Worm (Caenorhabditis elegans) whole organism, L2 larva: ENCODE data around the gene srg-60.

ENCODE experiments used
- C34F6.9 ChIP-seq: fragments of 150-350 bp; optimal IDR thresholded peaks from 2 replicates; lab custom pipeline; 2014; ENCODE audit warnings: missing biosample characterization, missing genetic modification characterization
- F13H6.1 ChIP-seq: sonication (generic microtip); optimal IDR thresholded peaks from 2 replicates; lab custom pipeline; 2016; ENCODE audit warnings: missing genetic modification characterization, missing compliant biosample characterization
- R02D3.7 ChIP-seq: fragments of 150-350 bp; optimal IDR thresholded peaks from 2 replicates; lab custom pipeline; 2014; ENCODE audit warnings: missing biosample characterization, missing genetic modification characterization
- Y55F3AM.14 ChIP-seq: fragments of 200-800 bp; sonication (Bioruptor generic); optimal IDR thresholded peaks from 2 replicates; lab custom pipeline; 2018; ENCODE audit warnings: mild to moderate bottlenecking, missing genetic modification characterization, missing compliant biosample characterization
- ZK546.5 ChIP-seq: sonication (generic microtip); optimal IDR thresholded peaks from 2 replicates; lab custom pipeline; 2017; ENCODE audit warnings: missing biosample characterization, missing genetic modification characterization
- alr-1 ChIP-seq: fragments of 150-350 bp; optimal IDR thresholded peaks from 2 replicates; lab custom pipeline; 2014; ENCODE audit warnings: missing biosample characterization, missing genetic modification characterization
- aly-2 ChIP-seq: fragments of 150-350 bp; optimal IDR thresholded peaks from 2 replicates; lab custom pipeline; 2014; ENCODE audit warnings: missing biosample characterization, missing genetic modification characterization
- blmp-1 ChIP-seq: sonication (generic microtip); optimal IDR thresholded peaks from 2 replicates; lab custom pipeline; 2017; ENCODE audit warnings: missing genetic modification characterization, mild to moderate bottlenecking, missing compliant biosample characterization, antibody characterized with exemption, moderate library complexity; ENCODE audit not compliant: insufficient read depth
- ceh-16 ChIP-seq: fragments of 150-350 bp; optimal IDR thresholded peaks from 2 replicates; lab custom pipeline; 2014; ENCODE audit warnings: missing biosample characterization, missing genetic modification characterization
- ceh-82 ChIP-seq: fragments of 150-350 bp; optimal IDR thresholded peaks from 2 replicates; lab custom pipeline; 2014; ENCODE audit warnings: missing biosample characterization, missing genetic modification characterization
- crh-2 ChIP-seq: sonication (generic microtip); optimal IDR thresholded peaks from 2 replicates; lab custom pipeline; 2017; ENCODE audit warnings: missing biosample characterization, missing genetic modification characterization
- dmd-4 ChIP-seq: sonication (generic microtip); optimal IDR thresholded peaks from 2 replicates; lab custom pipeline; 2017; ENCODE audit warnings: missing biosample characterization, missing genetic modification characterization
- egl-27 ChIP-seq: sonication (generic microtip); optimal IDR thresholded peaks from 3 replicates; lab custom pipeline; 2017; ENCODE audit warnings: missing biosample characterization, missing genetic modification reagents, missing genetic modification characterization
- elt-1 ChIP-seq: fragments of 150-350 bp; optimal IDR thresholded peaks from 2 replicates; lab custom pipeline; 2014; ENCODE audit warnings: missing biosample characterization, missing genetic modification characterization
- elt-3 ChIP-seq: sonication (generic microtip); optimal IDR thresholded peaks from 2 replicates; lab custom pipeline; 2017; ENCODE audit warnings: missing biosample characterization, missing genetic modification characterization
- fos-1 ChIP-seq: fragments of 150-350 bp; optimal IDR thresholded peaks from 2 replicates; lab custom pipeline; 2014; ENCODE audit warnings: missing biosample characterization, missing genetic modification characterization
- gmeb-1 ChIP-seq: fragments of 150-350 bp; optimal IDR thresholded peaks from 2 replicates; lab custom pipeline; 2014; ENCODE audit warnings: missing biosample characterization, missing genetic modification characterization
- lin-11 ChIP-seq: fragments of 150-350 bp; sonication (generic microtip); optimal IDR thresholded peaks from 2 replicates; lab custom pipeline; 2014; ENCODE audit warnings: missing biosample characterization, missing genetic modification characterization, inconsistent platforms, mixed read lengths
- lin-13 ChIP-seq: fragments of 150-350 bp; optimal IDR thresholded peaks from 2 replicates; lab custom pipeline; 2014; ENCODE audit warnings: missing biosample characterization, missing genetic modification reagents, missing genetic modification characterization
- lin-39 ChIP-seq: fragments of 150-350 bp; optimal IDR thresholded peaks from 2 replicates; lab custom pipeline; 2014; ENCODE audit warnings: missing biosample characterization, missing genetic modification reagents, missing genetic modification characterization
- lsy-2 ChIP-seq, 2 experiments: fragments of 150-350 bp in 1 of 2; sonication (generic microtip) in 1 of 2; optimal IDR thresholded peaks; 2 replicates each; lab custom pipeline; 2014 to 2017; ENCODE audit warnings: missing biosample characterization in 2 of 2, missing genetic modification characterization in 2 of 2
- mab-5 ChIP-seq: fragments of 150-350 bp; optimal IDR thresholded peaks from 2 replicates; lab custom pipeline; 2014; ENCODE audit warnings: missing biosample characterization, missing genetic modification characterization
- mbf-1 ChIP-seq: sonication (generic microtip); optimal IDR thresholded peaks from 2 replicates; lab custom pipeline; 2017; ENCODE audit warnings: missing biosample characterization, missing genetic modification characterization
- nhr-10 ChIP-seq: sonication (generic microtip); optimal IDR thresholded peaks from 2 replicates; lab custom pipeline; 2017; ENCODE audit warnings: missing biosample characterization, missing genetic modification characterization
- nhr-11 ChIP-seq: fragments of 150-350 bp; optimal IDR thresholded peaks from 2 replicates; lab custom pipeline; 2014; ENCODE audit warnings: missing biosample characterization, missing genetic modification characterization
- nhr-12 ChIP-seq: fragments of 150-350 bp; optimal IDR thresholded peaks from 2 replicates; lab custom pipeline; 2014; ENCODE audit warnings: missing biosample characterization, missing genetic modification characterization
- nhr-129 ChIP-seq: fragments of 150-350 bp; optimal IDR thresholded peaks from 2 replicates; lab custom pipeline; 2014; ENCODE audit warnings: missing biosample characterization, missing genetic modification characterization
- nhr-21 ChIP-seq: fragments of 150-350 bp; optimal IDR thresholded peaks from 2 replicates; lab custom pipeline; 2014; ENCODE audit warnings: missing biosample characterization, missing genetic modification characterization
- nhr-23 ChIP-seq: fragments of 150-350 bp; optimal IDR thresholded peaks from 2 replicates; lab custom pipeline; 2014; ENCODE audit warnings: missing biosample characterization, missing genetic modification reagents, missing genetic modification characterization
- nhr-237 ChIP-seq: fragments of 150-350 bp; optimal IDR thresholded peaks from 2 replicates; lab custom pipeline; 2014; ENCODE audit warnings: missing biosample characterization, missing genetic modification characterization
- nhr-25 ChIP-seq: fragments of 150-350 bp; sonication (generic microtip); optimal IDR thresholded peaks from 3 replicates; lab custom pipeline; 2014; ENCODE audit warnings: missing biosample characterization, missing genetic modification characterization
- nhr-6 ChIP-seq: fragments of 150-350 bp; optimal IDR thresholded peaks from 2 replicates; lab custom pipeline; 2014; ENCODE audit warnings: missing biosample characterization, missing genetic modification characterization
- nhr-77 ChIP-seq: fragments of 150-350 bp; optimal IDR thresholded peaks from 2 replicates; lab custom pipeline; 2014; ENCODE audit warnings: missing biosample characterization, missing genetic modification characterization
- peb-1 ChIP-seq: fragments of 150-350 bp; optimal IDR thresholded peaks from 2 replicates; lab custom pipeline; 2014; ENCODE audit warnings: missing biosample characterization, missing genetic modification characterization
- sem-4 ChIP-seq: fragments of 150-350 bp; optimal IDR thresholded peaks from 2 replicates; lab custom pipeline; 2014; ENCODE audit warnings: missing biosample characterization, missing genetic modification reagents, missing genetic modification characterization
- skn-1 ChIP-seq: sonication (generic microtip); optimal IDR thresholded peaks from 2 replicates; lab custom pipeline; 2017; ENCODE audit warnings: missing biosample characterization, missing genetic modification characterization
- sma-3 ChIP-seq: sonication (generic microtip); optimal IDR thresholded peaks from 2 replicates; lab custom pipeline; 2016; ENCODE audit warnings: missing genetic modification reagents, missing genetic modification characterization, missing compliant biosample characterization
- sma-9 ChIP-seq, 2 experiments: fragments of 150-350 bp in 1 of 2; sonication (generic microtip) in 1 of 2; optimal IDR thresholded peaks; 2 replicates each; lab custom pipeline; 2014 to 2016; ENCODE audit warnings: missing genetic modification characterization in 2 of 2, mild to moderate bottlenecking in 1 of 2, missing biosample characterization in 1 of 2, missing compliant biosample characterization in 1 of 2, missing genetic modification reagents in 1 of 2, moderate library complexity in 1 of 2
- snpc-4 ChIP-seq: fragments of 150-350 bp; optimal IDR thresholded peaks from 2 replicates; lab custom pipeline; 2014; ENCODE audit warnings: missing biosample characterization, missing genetic modification characterization
- unc-55 ChIP-seq: fragments of 150-350 bp; sonication (generic microtip); optimal IDR thresholded peaks from 3 replicates; lab custom pipeline; 2014; ENCODE audit warnings: missing biosample characterization, missing genetic modification reagents, missing genetic modification characterization
- unc-62 ChIP-seq: fragments of 150-350 bp; optimal IDR thresholded peaks from 2 replicates; lab custom pipeline; 2014; ENCODE audit warnings: missing biosample characterization, missing genetic modification reagents, missing genetic modification characterization
- ztf-1 ChIP-seq: fragments of 200-800 bp; sonication (Bioruptor generic); conservative IDR thresholded peaks from 2 replicates; pipeline ENCODE4 v1.3.6; 2022; ENCODE audit warnings: missing genetic modification characterization, missing compliant biosample characterization
- ztf-11 ChIP-seq: sonication (generic microtip); optimal IDR thresholded peaks from 2 replicates; lab custom pipeline; 2017; ENCODE audit warnings: missing biosample characterization, missing genetic modification characterization
- ztf-4 ChIP-seq: fragments of 150-350 bp; optimal IDR thresholded peaks from 2 replicates; lab custom pipeline; 2014; ENCODE audit warnings: missing biosample characterization, missing genetic modification characterization

Gene srg-60

DNA sequence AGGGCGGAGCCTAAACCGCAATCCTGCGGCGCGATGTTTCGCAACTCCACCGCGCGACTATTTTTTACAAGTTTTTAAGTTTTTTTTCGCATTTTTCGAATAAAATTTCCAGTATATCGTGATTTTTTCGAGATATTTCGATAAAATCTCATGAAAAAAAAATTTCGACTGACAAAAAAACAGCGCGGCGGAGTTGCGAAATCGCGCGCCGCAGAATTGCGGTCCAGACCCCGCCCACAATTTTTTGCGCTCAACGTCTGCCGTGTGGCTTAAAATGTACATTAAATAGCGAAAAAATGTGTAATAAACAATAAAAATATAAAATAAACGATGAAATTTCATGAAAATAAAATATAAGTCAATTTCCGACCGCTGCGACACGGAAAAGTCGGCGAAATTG lies 24.8 kb downstream of the srg-60 start:
- peak in 1 of 2 experiments; percentile 2 for TF ChIP-seq lsy-2 (tag; optimal IDR thresholded peaks at IDR 0.05; lab: Kevin White, UChicago)
- no peak for TF ChIP-seq nhr-21 (tag; lab: Kevin White, UChicago)
- peak; percentile 19 for TF ChIP-seq unc-55 (GFP tag; lab: Kevin White, UChicago)
- TF ChIP-seq, all 48 proteins: peak for 2

- TF ChIP-seq nhr-23 (tag; lab: Kevin White, UChicago) = no peak
- TF ChIP-seq lin-13 (GFP tag; lab: Kevin White, UChicago) = no peak
- no peak for TF ChIP-seq nhr-6 (tag; lab: Kevin White, UChicago)
- no peak for TF ChIP-seq mab-5
- TF ChIP-seq unc-55 (GFP tag; lab: Kevin White, UChicago) = no peak
- TF ChIP-seq blmp-1 = no peak
- no peak for TF ChIP-seq F13H6.1 (tag; lab: Kevin White, UChicago)
- TF ChIP-seq peb-1 = no peak
- no peak for TF ChIP-seq elt-1
- no peak for TF ChIP-seq nhr-129 (tag; lab: Kevin White, UChicago)
- TF ChIP-seq nhr-10 (tag; lab: Kevin White, UChicago) = no peak
- no peak for TF ChIP-seq elt-3 (tag; lab: Kevin White, UChicago)
- no peak for TF ChIP-seq nhr-25 (tag; lab: Kevin White, UChicago)
- TF ChIP-seq nhr-77 (tag; lab: Kevin White, UChicago) = no peak
- no peak for TF ChIP-seq aly-2
- no peak for TF ChIP-seq C34F6.9 (tag; lab: Kevin White, UChicago)
- no peak for TF ChIP-seq unc-62
- TF ChIP-seq ztf-4 (tag; lab: Kevin White, UChicago) = no peak
Observed at ce11 chrV:2695935-2696334, 26.5 kb downstream of the srg-60 start, which contains the start of gene Y45G12B.3. Gene Y45G12B.3 (minus strand): TSS chrV:2696254.

- no peak for TF ChIP-seq dmd-4 (tag; lab: Kevin White, UChicago)
- TF ChIP-seq nhr-21 (tag; lab: Kevin White, UChicago) = peak; percentile 62
- TF ChIP-seq mbf-1 (tag; lab: Kevin White, UChicago) = no peak
- TF ChIP-seq elt-3 (tag; lab: Kevin White, UChicago) = no peak
- TF ChIP-seq ztf-4 (tag; lab: Kevin White, UChicago) = no peak
- peak; percentile 72 for TF ChIP-seq nhr-129 (tag; lab: Kevin White, UChicago)
- TF ChIP-seq nhr-10 (tag; lab: Kevin White, UChicago) = no peak
- no peak for TF ChIP-seq ceh-82 (tag; lab: Kevin White, UChicago)
- TF ChIP-seq ZK546.5 (tag; lab: Kevin White, UChicago) = no peak
- TF ChIP-seq mab-5 = peak; percentile 20
- TF ChIP-seq sma-3 (GFP tag; lab: Kevin White, UChicago) = peak; percentile 45
- peak; percentile 98 to 99 for TF ChIP-seq lsy-2 (tag; optimal IDR thresholded peaks at IDR 0.05; lab: Kevin White, UChicago)
- peak; percentile 56 for TF ChIP-seq lin-11 (tag; lab: Kevin White, UChicago)
- peak; percentile 69 for TF ChIP-seq C34F6.9 (tag; lab: Kevin White, UChicago)
- TF ChIP-seq unc-55 (GFP tag; lab: Kevin White, UChicago) = peak; percentile 73
- no peak for TF ChIP-seq lin-39 (tag; lab: Kevin White, UChicago)
- TF ChIP-seq nhr-12 (tag; lab: Kevin White, UChicago) = no peak
- TF ChIP-seq crh-2 (tag; lab: Kevin White, UChicago) = peak; percentile 96
- no peak for TF ChIP-seq ztf-1
- TF ChIP-seq R02D3.7 = no peak
- no peak for TF ChIP-seq alr-1 (tag; lab: Kevin White, UChicago)
- TF ChIP-seq unc-62 = no peak
- TF ChIP-seq peb-1 = no peak
- no peak for TF ChIP-seq egl-27 (tag; lab: Kevin White, UChicago)
- no peak for TF ChIP-seq nhr-11 (tag; lab: Kevin White, UChicago)
- TF ChIP-seq ztf-11 (tag; lab: Kevin White, UChicago) = no peak
- no peak for TF ChIP-seq nhr-237 (tag; lab: Kevin White, UChicago)
- TF ChIP-seq fos-1 (tag; lab: Kevin White, UChicago) = peak; percentile 24
- TF ChIP-seq aly-2 = no peak
- TF ChIP-seq elt-1 = no peak
- TF ChIP-seq nhr-25 (tag; lab: Kevin White, UChicago) = peak; percentile 51
- TF ChIP-seq sma-9 (GFP tag; optimal IDR thresholded peaks at IDR 0.05; lab: Kevin White, UChicago) = no peak
- TF ChIP-seq sma-9 (tag; optimal IDR thresholded peaks at IDR 0.05; lab: Kevin White, UChicago) = no peak
- TF ChIP-seq sem-4 (tag; lab: Kevin White, UChicago) = peak; percentile 18
- TF ChIP-seq ceh-16 = no peak
- peak; percentile 47 for TF ChIP-seq F13H6.1 (tag; lab: Kevin White, UChicago)
- TF ChIP-seq skn-1 = peak; percentile 22
- TF ChIP-seq gmeb-1 (tag; lab: Kevin White, UChicago) = peak; percentile 71
- TF ChIP-seq snpc-4 (tag; lab: Kevin White, UChicago) = no peak
- no peak for TF ChIP-seq nhr-23 (tag; lab: Kevin White, UChicago)
- TF ChIP-seq nhr-77 (tag; lab: Kevin White, UChicago) = no peak
- TF ChIP-seq Y55F3AM.14 (GFP tag; lab: Kevin White, UChicago) = no peak
- TF ChIP-seq lin-13 (GFP tag; lab: Kevin White, UChicago) = peak; percentile 44
Observed at ce11 chrV:2694389-2694788, 28.1 kb downstream of the srg-60 start, which contains the start of gene Y45G12B.2. Gene Y45G12B.2 (plus strand): TSS chrV:2694771.
